Worm (Caenorhabditis elegans): Measurements from ENCODE around the gene nape-2.

The nape-2 gene

DNA sequence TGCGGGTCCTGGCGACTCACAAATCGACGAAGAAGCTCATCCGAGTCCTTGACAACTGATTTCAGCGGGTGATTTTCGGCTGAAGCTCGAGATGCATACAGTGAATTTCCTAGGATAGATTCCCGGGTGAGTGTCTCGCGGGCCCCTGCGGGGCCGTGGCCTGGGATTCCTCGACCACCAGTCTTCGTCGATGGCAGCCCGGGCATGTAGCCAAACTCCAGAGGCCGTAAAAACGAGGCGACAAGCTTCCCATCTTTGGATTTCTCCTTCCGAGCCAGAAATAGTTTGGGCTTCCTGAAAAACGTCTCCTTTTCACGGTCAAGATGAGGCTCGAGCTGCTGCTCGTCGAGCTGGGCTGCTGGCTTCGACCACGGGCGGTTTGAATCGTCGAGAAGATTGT lies 50.7 kb downstream of the nape-2 start:
- TF ChIP-seq elt-1 (tag; optimal IDR thresholded peaks at IDR 0.05) (no peak), sma-9 (GFP tag; optimal IDR thresholded peaks at IDR 0.05) (no peak), sma-9 (tag; optimal IDR thresholded peaks at IDR 0.05) (no peak)

- no peak for TF ChIP-seq zag-1 (tag; optimal IDR thresholded peaks at IDR 0.05)
- no peak for TF ChIP-seq egl-27 (tag; optimal IDR thresholded peaks at IDR 0.05)
- TF ChIP-seq alr-1 (tag; optimal IDR thresholded peaks at IDR 0.05), result no peak
- TF ChIP-seq ceh-16 (tag; optimal IDR thresholded peaks at IDR 0.05), result no peak
- no peak for TF ChIP-seq ztf-11 (tag; optimal IDR thresholded peaks at IDR 0.05)
- TF ChIP-seq ZK546.5 (tag; optimal IDR thresholded peaks at IDR 0.05), result no peak
- TF ChIP-seq unc-55 (GFP tag; optimal IDR thresholded peaks at IDR 0.05), result no peak
- TF ChIP-seq blmp-1 (tag; optimal IDR thresholded peaks at IDR 0.05; ENCODE audit: insufficient read depth), result no peak
- no peak for TF ChIP-seq aly-2 (tag; optimal IDR thresholded peaks at IDR 0.05)
Measured at ce11 chrIV:3686765-3687164, 52.0 kb downstream of the nape-2 start, which contains the start of gene map-1. Gene map-1 (minus strand): TSS chrIV:3686865.

DNA sequence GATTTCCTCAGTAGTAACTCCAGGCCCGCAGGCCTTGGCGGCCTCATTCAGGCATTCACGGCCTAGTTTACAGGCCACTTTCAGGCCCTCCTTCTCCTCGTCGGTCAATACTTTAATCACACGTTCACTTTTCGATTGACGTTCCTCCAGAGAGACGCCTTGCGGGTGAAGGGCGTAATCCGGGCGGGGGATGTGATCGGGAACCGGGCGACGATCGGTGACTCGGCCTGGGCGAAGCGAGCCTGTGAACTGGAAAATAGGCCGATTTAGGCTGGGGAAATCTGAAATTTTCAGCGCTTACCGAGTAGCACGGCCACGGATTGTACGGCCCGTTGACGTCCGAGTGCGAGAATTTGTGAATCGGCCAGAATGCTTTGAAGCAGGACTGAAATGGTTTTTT lies 52.5 kb downstream of the nape-2 start:
- TF ChIP-seq ztf-4 (tag; optimal IDR thresholded peaks at IDR 0.05) (no peak), mbf-1 (tag; optimal IDR thresholded peaks at IDR 0.05) (no peak), nhr-25 (tag; optimal IDR thresholded peaks at IDR 0.05) (no peak), unc-62 (GFP tag; optimal IDR thresholded peaks at IDR 0.05) (no peak), nhr-23 (tag; optimal IDR thresholded peaks at IDR 0.05) (no peak), unc-39 (tag; optimal IDR thresholded peaks at IDR 0.05) (no peak), blmp-1 (tag; optimal IDR thresholded peaks at IDR 0.05; ENCODE audit: insufficient read depth) (no peak), mdl-1 (tag; optimal IDR thresholded peaks at IDR 0.05) (no peak), C34F6.9 (tag; optimal IDR thresholded peaks at IDR 0.05) (no peak)
